Fruit fly (Drosophila melanogaster) ovary, adult (tissue): ENCODE measurements around the gene CG7126.

Experiments
- CG17801 ChIP-seq: fragments of 200-800 bp; optimal IDR thresholded peaks from 2 replicates; lab custom pipeline; 2019; ENCODE audit warnings: missing biosample characterization, mild to moderate bottlenecking, missing genetic modification characterization, moderate library complexity; ENCODE audit not compliant: partially characterized antibody

The CG7126 gene

dm6 chr3R:18295262-18295944 lies 7.2 kb downstream of the CG7126 start:
- no peak for TF ChIP-seq CG17801 (GFP tag; lab: Kevin White, UChicago)

- TF ChIP-seq CG17801 (GFP tag; lab: Kevin White, UChicago): no peak
Measured at dm6 chr3R:18294488-18294887, 8.2 kb downstream of the CG7126 start.

dm6 chr3R:18292371-18292770 lies 10.3 kb downstream of the CG7126 start:
- TF ChIP-seq CG17801 (GFP tag; lab: Kevin White, UChicago): no peak

- TF ChIP-seq CG17801 (GFP tag; lab: Kevin White, UChicago): no peak
Measured at dm6 chr3R:18291831-18292230, 10.8 kb downstream of the CG7126 start.

- TF ChIP-seq CG17801 (GFP tag; lab: Kevin White, UChicago): no peak
Measured at dm6 chr3R:18288677-18289076, 14.0 kb downstream of the CG7126 start, which contains the start of gene CG7131. TSS of gene CG7131 (minus strand) at chr3R:18288777.

- no peak for TF ChIP-seq CG17801 (GFP tag; lab: Kevin White, UChicago)
Measured at dm6 chr3R:18283441-18283840, 19.2 kb downstream of the CG7126 start, which contains the start of the genes CG14312 and CG8064. TSS of gene CG14312 (minus strand) at chr3R:18283528. TSS of gene CG8064 (plus strand) at chr3R:18283660.

dm6 chr3R:18280866-18281473 lies 21.7 kb downstream of the CG7126 start:
- no peak for TF ChIP-seq CG17801 (GFP tag; lab: Kevin White, UChicago)

- TF ChIP-seq CG17801 (GFP tag; lab: Kevin White, UChicago): no peak
Measured at dm6 chr3R:18280133-18280532, 22.5 kb downstream of the CG7126 start.

dm6 chr3R:18279494-18279893 lies 23.2 kb downstream of the CG7126 start, which contains the start of gene CG7142:
TSS of gene CG7142 (minus strand) at chr3R:18279522.
- TF ChIP-seq CG17801 (GFP tag; lab: Kevin White, UChicago): no peak

- TF ChIP-seq CG17801 (GFP tag; lab: Kevin White, UChicago): no peak
Measured at dm6 chr3R:18277406-18277805, 25.2 kb downstream of the CG7126 start.

dm6 chr3R:18276688-18277087 lies 26.0 kb downstream of the CG7126 start:
- TF ChIP-seq CG17801 (GFP tag; lab: Kevin White, UChicago): no peak

- TF ChIP-seq CG17801 (GFP tag; lab: Kevin White, UChicago): no peak
Measured at dm6 chr3R:18275113-18275782, 27.4 kb downstream of the CG7126 start.

dm6 chr3R:18274328-18275098 lies 28.1 kb downstream of the CG7126 start, which contains the start of the genes Vps39 and eIF1A:
TSS of gene Vps39 (minus strand) at chr3R:18274446.
TSS of gene eIF1A (plus strand) at chr3R:18274665.
- peak; percentile 40 for TF ChIP-seq CG17801 (GFP tag; lab: Kevin White, UChicago)

- no peak for TF ChIP-seq CG17801 (GFP tag; lab: Kevin White, UChicago)
Measured at dm6 chr3R:18269744-18270348, 32.8 kb downstream of the CG7126 start.
